Worm (Caenorhabditis elegans) whole organism, late embryonic: ENCODE measurements around the gene djr-1.1.
A peak's percentile ranks its signal among the peaks of the same experiment; 100 is the strongest.

Experiments
- C08G9.2 ChIP-seq: sonication (generic microtip); optimal IDR thresholded peaks from 2 replicates; lab custom pipeline; 2016; ENCODE audit warnings: mild to moderate bottlenecking, missing genetic modification characterization, moderate library complexity, missing compliant biosample characterization
- C38D4.7 ChIP-seq: fragments of 200-800 bp; sonication (Bioruptor generic); optimal IDR thresholded peaks from 2 replicates; lab custom pipeline; 2018; ENCODE audit warnings: mild to moderate bottlenecking, missing genetic modification characterization, moderate library complexity, missing compliant biosample characterization
- F13H6.1 ChIP-seq: sonication (generic microtip); optimal IDR thresholded peaks from 2 replicates; lab custom pipeline; 2016; ENCODE audit warnings: missing genetic modification characterization, missing compliant biosample characterization
- K02D7.2 ChIP-seq: sonication (generic microtip); optimal IDR thresholded peaks from 2 replicates; lab custom pipeline; 2017; ENCODE audit warnings: mild to moderate bottlenecking, missing genetic modification characterization, missing compliant biosample characterization
- K09A11.1 ChIP-seq: sonication (generic microtip); optimal IDR thresholded peaks from 2 replicates; lab custom pipeline; 2017; ENCODE audit warnings: antibody characterized with exemption, mild to moderate bottlenecking, missing genetic modification characterization, missing compliant biosample characterization; ENCODE audit not compliant: insufficient read depth
- T23F11.4 ChIP-seq: fragments of 200-800 bp; sonication (Bioruptor generic); optimal IDR thresholded peaks from 2 replicates; lab custom pipeline; 2018; ENCODE audit warnings: mild to moderate bottlenecking, missing genetic modification characterization, missing compliant biosample characterization
- Y22D7AL.16 ChIP-seq: sonication (generic microtip); optimal IDR thresholded peaks from 2 replicates; lab custom pipeline; 2016; ENCODE audit warnings: missing genetic modification characterization, missing compliant biosample characterization
- ama-1 ChIP-seq: fragments of 150-350 bp; optimal IDR thresholded peaks from 2 replicates; lab custom pipeline; 2014
- ceh-14 ChIP-seq: sonication (generic microtip); optimal IDR thresholded peaks from 2 replicates; lab custom pipeline; 2016; ENCODE audit warnings: missing genotype, missing genetic modification characterization, missing compliant biosample characterization
- ceh-2 ChIP-seq: sonication (generic microtip); optimal IDR thresholded peaks from 2 replicates; lab custom pipeline; 2016; ENCODE audit warnings: missing genotype, missing genetic modification characterization, missing compliant biosample characterization
- ceh-22 ChIP-seq: sonication (generic microtip); optimal IDR thresholded peaks from 2 replicates; lab custom pipeline; 2017; ENCODE audit warnings: missing biosample characterization, missing genetic modification characterization
- ceh-45 ChIP-seq: fragments of 200-800 bp; sonication (Bioruptor generic); IDR thresholded peaks from 2 replicates; pipeline ENCODE4 v1.3.6; 2022; ENCODE audit warnings: missing genetic modification reagents, missing genetic modification characterization, missing compliant biosample characterization
- ceh-48 ChIP-seq: sonication (generic microtip); optimal IDR thresholded peaks from 2 replicates; lab custom pipeline; 2016; ENCODE audit warnings: missing genetic modification characterization, inconsistent platforms, missing compliant biosample characterization
- ceh-9 ChIP-seq: sonication (generic microtip); optimal IDR thresholded peaks from 2 replicates; lab custom pipeline; 2016; ENCODE audit warnings: mild to moderate bottlenecking, missing genetic modification characterization, inconsistent platforms, missing compliant biosample characterization
- che-1 ChIP-seq: sonication (generic microtip); optimal IDR thresholded peaks from 2 replicates; lab custom pipeline; 2016; ENCODE audit warnings: mild to moderate bottlenecking, missing genetic modification characterization, missing compliant biosample characterization
- dmd-4 ChIP-seq: sonication (generic microtip); optimal IDR thresholded peaks from 2 replicates; lab custom pipeline; 2016; ENCODE audit warnings: borderline replicate concordance, missing genetic modification characterization, missing compliant biosample characterization
- dve-1 ChIP-seq: sonication (generic microtip); optimal IDR thresholded peaks from 2 replicates; lab custom pipeline; 2017; ENCODE audit warnings: antibody characterized with exemption, mild to moderate bottlenecking, missing genetic modification characterization, missing compliant biosample characterization
- elt-2 ChIP-seq: sonication (generic microtip); optimal IDR thresholded peaks from 2 replicates; lab custom pipeline; 2016; ENCODE audit warnings: missing genetic modification reagents, missing genetic modification characterization, missing compliant biosample characterization
- eyg-1 ChIP-seq: sonication (generic microtip); optimal IDR thresholded peaks from 2 replicates; lab custom pipeline; 2016; ENCODE audit warnings: missing genotype, missing genetic modification characterization, missing compliant biosample characterization
- fax-1 ChIP-seq: sonication (generic microtip); optimal IDR thresholded peaks from 2 replicates; lab custom pipeline; 2016; ENCODE audit warnings: missing genotype, missing genetic modification characterization, missing compliant biosample characterization
- fkh-6 ChIP-seq: sonication (generic microtip); optimal IDR thresholded peaks from 2 replicates; lab custom pipeline; 2016; ENCODE audit warnings: missing genetic modification characterization, missing compliant biosample characterization
- gmeb-2 ChIP-seq: sonication (generic microtip); optimal IDR thresholded peaks from 2 replicates; lab custom pipeline; 2016; ENCODE audit warnings: missing genetic modification characterization, inconsistent platforms, missing compliant biosample characterization
- hlh-13 ChIP-seq: fragments of 200-800 bp; sonication (Bioruptor generic); optimal IDR thresholded peaks from 2 replicates; lab custom pipeline; 2018; ENCODE audit warnings: mild to moderate bottlenecking, missing genetic modification characterization, missing compliant biosample characterization
- hlh-30 ChIP-seq: sonication (generic microtip); optimal IDR thresholded peaks from 2 replicates; lab custom pipeline; 2017; ENCODE audit warnings: antibody characterized with exemption, missing genetic modification characterization, missing compliant biosample characterization; ENCODE audit not compliant: insufficient read depth
- hlh-6 ChIP-seq: sonication (generic microtip); optimal IDR thresholded peaks from 2 replicates; lab custom pipeline; 2016; ENCODE audit warnings: missing genotype, missing genetic modification characterization, missing compliant biosample characterization
- hlh-8 ChIP-seq: sonication (generic microtip); optimal IDR thresholded peaks from 2 replicates; lab custom pipeline; 2016; ENCODE audit warnings: missing genotype, missing genetic modification characterization, missing compliant biosample characterization
- lim-6 ChIP-seq: sonication (generic microtip); optimal IDR thresholded peaks from 2 replicates; lab custom pipeline; 2016; ENCODE audit warnings: missing genetic modification characterization, missing compliant biosample characterization
- madf-2 ChIP-seq: sonication (generic microtip); optimal IDR thresholded peaks from 2 replicates; lab custom pipeline; 2017; ENCODE audit warnings: missing genetic modification characterization, missing compliant biosample characterization
- nfya-1 ChIP-seq: sonication (generic microtip); optimal IDR thresholded peaks from 2 replicates; lab custom pipeline; 2017; ENCODE audit warnings: missing genetic modification characterization, mild to moderate bottlenecking, missing compliant biosample characterization, antibody characterized with exemption, moderate library complexity
- nhr-11 ChIP-seq: fragments of 150-350 bp; optimal IDR thresholded peaks from 2 replicates; lab custom pipeline; 2014; ENCODE audit warnings: missing biosample characterization, missing genetic modification characterization
- npax-4 ChIP-seq: sonication (generic microtip); optimal IDR thresholded peaks from 2 replicates; lab custom pipeline; 2016; ENCODE audit warnings: missing genetic modification characterization, missing compliant biosample characterization
- odd-2 ChIP-seq: sonication (generic microtip); optimal IDR thresholded peaks from 2 replicates; lab custom pipeline; 2017; ENCODE audit warnings: antibody characterized with exemption, mild to moderate bottlenecking, missing genetic modification characterization, missing compliant biosample characterization
- pat-9 ChIP-seq: fragments of 200-800 bp; sonication (Bioruptor generic); optimal IDR thresholded peaks from 2 replicates; lab custom pipeline; 2018; ENCODE audit warnings: mild to moderate bottlenecking, missing genetic modification characterization, moderate library complexity, missing compliant biosample characterization
- pqm-1 ChIP-seq: sonication (generic microtip); optimal IDR thresholded peaks from 2 replicates; lab custom pipeline; 2016; ENCODE audit warnings: missing genetic modification characterization, missing compliant biosample characterization
- pros-1 ChIP-seq: fragments of 150-350 bp; optimal IDR thresholded peaks from 2 replicates; lab custom pipeline; 2014; ENCODE audit warnings: missing biosample characterization, missing genetic modification reagents, missing genetic modification characterization
- ref-2 ChIP-seq: sonication (generic microtip); optimal IDR thresholded peaks from 2 replicates; lab custom pipeline; 2016; ENCODE audit warnings: missing genetic modification characterization, missing compliant biosample characterization
- sdc-2 ChIP-seq: sonication (generic microtip); optimal IDR thresholded peaks from 2 replicates; lab custom pipeline; 2016; ENCODE audit warnings: missing genotype, missing genetic modification characterization, missing compliant biosample characterization
- sox-2 ChIP-seq: fragments of 200-800 bp; sonication (Bioruptor generic); IDR thresholded peaks from 2 replicates; pipeline ENCODE4 v1.3.6; 2022; ENCODE audit warnings: missing genetic modification reagents, missing genetic modification characterization, missing compliant biosample characterization
- syd-9 ChIP-seq: sonication (generic microtip); optimal IDR thresholded peaks from 2 replicates; lab custom pipeline; 2016; ENCODE audit warnings: mild to moderate bottlenecking, missing genetic modification characterization, moderate library complexity, missing compliant biosample characterization
- tbx-7 ChIP-seq: sonication (generic microtip); optimal IDR thresholded peaks from 2 replicates; lab custom pipeline; 2016; ENCODE audit warnings: missing genotype, missing genetic modification characterization, missing compliant biosample characterization
- ttx-3 ChIP-seq: sonication (generic microtip); optimal IDR thresholded peaks from 2 replicates; lab custom pipeline; 2016; ENCODE audit warnings: missing genetic modification reagents, missing genetic modification characterization, missing compliant biosample characterization
- unc-3 ChIP-seq, 2 experiments: fragments of 200-800 bp in 1 of 2; sonication (Bioruptor generic) in 1 of 2; sonication (generic microtip) in 1 of 2; conservative IDR thresholded peaks in 1 of 2; optimal IDR thresholded peaks in 1 of 2; 2 replicates each; pipeline versions ENCODE4 v1.3.6 to Lab custom; 2016 to 2022; ENCODE audit warnings: missing compliant biosample characterization in 2 of 2, missing genetic modification characterization in 2 of 2, missing genetic modification reagents in 1 of 2
- unc-86 ChIP-seq: sonication (generic microtip); optimal IDR thresholded peaks from 2 replicates; lab custom pipeline; 2016; ENCODE audit warnings: missing genetic modification characterization, missing compliant biosample characterization
- zip-5 ChIP-seq: sonication (generic microtip); optimal IDR thresholded peaks from 2 replicates; lab custom pipeline; 2016; ENCODE audit warnings: missing genetic modification characterization, missing compliant biosample characterization
- ztf-16 ChIP-seq: sonication (generic microtip); optimal IDR thresholded peaks from 2 replicates; lab custom pipeline; 2017; ENCODE audit warnings: missing genetic modification characterization, missing compliant biosample characterization

djr-1.1 gene

DNA sequence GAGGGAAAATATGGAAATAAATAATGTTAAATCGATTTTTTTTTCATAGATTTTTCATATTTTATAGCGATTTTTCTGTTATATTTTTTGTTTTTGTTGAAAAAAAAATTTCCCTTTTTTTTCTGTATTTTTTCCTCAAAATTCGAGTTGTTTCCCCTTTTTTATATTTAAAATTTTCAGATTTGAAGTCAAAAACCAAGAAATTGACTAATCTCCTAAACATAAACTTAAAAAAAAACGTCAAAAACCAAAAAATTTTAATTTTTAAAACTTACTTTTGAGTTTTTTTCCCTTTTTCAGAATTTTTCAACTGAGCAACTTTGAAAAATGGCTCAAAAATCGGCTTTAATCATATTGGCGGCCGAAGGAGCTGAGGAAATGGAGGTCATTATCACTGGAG is at the start of gene djr-1.1:
djr-1.1 (plus strand) TSS at position 301 of the 400 bp plus-strand sequence.
- no peak for TF ChIP-seq dve-1 (tag; lab: Kevin White, UChicago)
- no peak for TF ChIP-seq nhr-11 (tag; lab: Kevin White, UChicago)
- TF ChIP-seq ceh-14 (tag; lab: Kevin White, UChicago), result no peak
- TF ChIP-seq C38D4.7 (GFP tag; lab: Kevin White, UChicago), result no peak
- TF ChIP-seq pros-1 (tag; lab: Kevin White, UChicago), result no peak
- no peak for TF ChIP-seq dmd-4 (tag; lab: Kevin White, UChicago)
- TF ChIP-seq eyg-1 (tag; lab: Kevin White, UChicago), result no peak
- no peak for TF ChIP-seq gmeb-2
- no peak for TF ChIP-seq Y22D7AL.16 (tag; lab: Kevin White, UChicago)
- TF ChIP-seq ref-2 (tag; lab: Kevin White, UChicago), result no peak
- TF ChIP-seq, all 69 proteins: peak for 0

DNA sequence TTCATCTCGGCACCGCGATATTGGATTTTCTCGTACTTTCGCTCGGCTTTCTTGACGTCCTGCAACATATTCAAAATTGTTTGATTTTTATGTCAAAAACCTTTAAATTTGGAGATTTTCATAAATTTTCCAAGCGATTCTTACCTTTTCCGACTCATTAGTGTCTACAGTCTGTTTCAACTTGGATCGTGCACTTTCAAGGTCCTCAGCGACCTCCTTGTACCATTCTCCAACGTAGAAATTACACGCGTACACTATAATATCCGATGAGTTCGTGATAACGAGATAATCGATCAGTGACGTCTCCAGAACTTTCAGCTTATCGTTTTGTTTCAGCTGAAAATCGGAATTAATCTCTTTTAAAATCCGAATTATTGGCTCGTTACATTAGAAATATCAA is 42.6 kb upstream of the djr-1.1 start:
- no peak for TF ChIP-seq ceh-2 (tag; lab: Kevin White, UChicago)
- no peak for TF ChIP-seq zip-5 (tag; lab: Kevin White, UChicago)
- TF ChIP-seq ama-1, result no peak
- TF ChIP-seq sox-2 (GFP tag; lab: Robert Waterston, UW), result no peak
- TF ChIP-seq nhr-11 (tag; lab: Kevin White, UChicago), result no peak
- no peak for TF ChIP-seq fax-1 (tag; lab: Kevin White, UChicago)
- no peak for TF ChIP-seq ceh-22
- TF ChIP-seq ttx-3 (tag; lab: Kevin White, UChicago), result no peak
- TF ChIP-seq elt-2 (tag; lab: Kevin White, UChicago), result no peak
- no peak for TF ChIP-seq unc-3 (GFP tag; conservative IDR thresholded peaks at IDR 0.05; lab: Robert Waterston, UW)
- TF ChIP-seq unc-3 (tag; optimal IDR thresholded peaks at IDR 0.05; lab: Kevin White, UChicago), result no peak
- TF ChIP-seq ztf-16 (tag; lab: Kevin White, UChicago), result no peak
- TF ChIP-seq pqm-1 (tag; lab: Kevin White, UChicago), result no peak
- no peak for TF ChIP-seq pros-1 (tag; lab: Kevin White, UChicago)
- TF ChIP-seq hlh-6 (tag; lab: Kevin White, UChicago), result no peak
- no peak for TF ChIP-seq K09A11.1
- TF ChIP-seq odd-2 (tag; lab: Kevin White, UChicago), result no peak
- TF ChIP-seq, all 69 proteins: peak for 0

DNA sequence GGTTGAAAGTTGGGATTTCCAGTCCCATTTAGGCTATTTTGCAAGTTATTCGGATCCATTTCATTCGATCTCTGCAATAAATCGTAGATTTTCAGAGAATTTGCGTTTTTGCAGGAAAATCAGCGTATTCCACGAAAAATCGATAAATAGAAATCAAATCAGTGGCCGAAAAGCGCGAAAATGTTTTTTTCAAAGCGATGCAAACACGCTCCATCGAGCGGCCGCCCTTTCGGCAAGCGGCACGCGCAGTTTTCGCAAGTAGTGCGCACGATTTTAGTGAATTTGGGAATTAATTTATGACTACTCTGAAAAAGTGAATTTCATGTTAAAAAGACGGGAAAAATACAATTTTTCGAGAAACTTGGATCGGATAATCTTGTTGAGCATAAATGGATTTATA is 35.3 kb upstream of the djr-1.1 start:
- TF ChIP-seq pros-1 (tag; lab: Kevin White, UChicago) (no peak), ceh-2 (tag; lab: Kevin White, UChicago) (peak; percentile 82), hlh-8 (tag; lab: Kevin White, UChicago) (peak; percentile 77), C38D4.7 (GFP tag; lab: Kevin White, UChicago) (peak; percentile 26), madf-2 (tag; lab: Kevin White, UChicago) (peak; percentile 66), odd-2 (tag; lab: Kevin White, UChicago) (peak; percentile 32), npax-4 (tag; lab: Kevin White, UChicago) (peak; percentile 43), hlh-13 (GFP tag; lab: Kevin White, UChicago) (peak; percentile 25), F13H6.1 (tag; lab: Kevin White, UChicago) (peak; percentile 73), C08G9.2 (tag; lab: Kevin White, UChicago) (peak; percentile 87), ceh-22 (no peak), ama-1 (no peak), syd-9 (peak; percentile 26), ceh-45 (GFP tag; lab: Robert Waterston, UW) (0 out of 2 replicates have a peak, but pooled peaks have one; percentile 45), sox-2 (GFP tag; lab: Robert Waterston, UW) (no peak), fkh-6 (tag; lab: Kevin White, UChicago) (peak; percentile 53), unc-86 (tag; lab: Kevin White, UChicago) (peak; percentile 83), ttx-3 (tag; lab: Kevin White, UChicago) (peak; percentile 72), che-1 (peak; percentile 55), ceh-14 (tag; lab: Kevin White, UChicago) (peak; percentile 86), nfya-1 (tag; lab: Kevin White, UChicago) (peak; percentile 93), ceh-48 (tag; lab: Kevin White, UChicago) (peak; percentile 97), T23F11.4 (GFP tag; lab: Kevin White, UChicago) (peak; percentile 56), K02D7.2 (tag; lab: Kevin White, UChicago) (peak; percentile 46), eyg-1 (tag; lab: Kevin White, UChicago) (peak; percentile 76), hlh-30 (peak; percentile 10), sdc-2 (peak; percentile 65), tbx-7 (tag; lab: Kevin White, UChicago) (peak; percentile 77), zip-5 (tag; lab: Kevin White, UChicago) (peak; percentile 63), elt-2 (tag; lab: Kevin White, UChicago) (peak; percentile 89), Y22D7AL.16 (tag; lab: Kevin White, UChicago) (peak; percentile 50), pat-9 (tag; lab: Kevin White, UChicago) (peak; percentile 76), lim-6 (tag; lab: Kevin White, UChicago) (no peak), ceh-9 (no peak), nhr-11 (tag; lab: Kevin White, UChicago) (no peak)
